Worm (Caenorhabditis elegans): Measurements from ENCODE around the gene ula-1.

ce11 chrIII:4960204-4960603, 40.1 kb upstream of the ula-1 start, which contains the start of gene C27F2.4:
- TF ChIP-seq ces-1 (GFP tag; optimal IDR thresholded peaks at IDR 0.05) (no peak), ztf-11 (tag; optimal IDR thresholded peaks at IDR 0.05) (no peak), nhr-10 (tag; optimal IDR thresholded peaks at IDR 0.05) (no peak), madf-5 (GFP tag; IDR thresholded peaks at IDR 0.05) (no peak), vab-7 (GFP tag; IDR thresholded peaks at IDR 0.05) (no peak), nhr-111 (GFP tag; optimal IDR thresholded peaks at IDR 0.05) (no peak), hif-1 (tag; optimal IDR thresholded peaks at IDR 0.05) (no peak), ceh-82 (tag; optimal IDR thresholded peaks at IDR 0.05) (no peak), lin-39 (tag; optimal IDR thresholded peaks at IDR 0.05) (no peak), lir-3 (tag; optimal IDR thresholded peaks at IDR 0.05) (no peak), unc-62 (GFP tag; optimal IDR thresholded peaks at IDR 0.05 in 1 of 2) (no peak), unc-62 (tag; optimal IDR thresholded peaks at IDR 0.05) (no peak), snpc-4 (tag; optimal IDR thresholded peaks at IDR 0.05) (no peak)
